Worm (Caenorhabditis elegans): ENCODE results near the gene ugt-41.
A peak's percentile ranks its signal among the peaks of the same experiment; 100 is the strongest.

The ugt-41 gene

ce11 chrV:7197036-7197435 lies 33.6 kb upstream of the ugt-41 start:
- TF ChIP-seq nhr-20 (tag; optimal IDR thresholded peaks at IDR 0.05) (no peak), dsc-1 (tag; optimal IDR thresholded peaks at IDR 0.05) (no peak), snu-23 (GFP tag; optimal IDR thresholded peaks at IDR 0.05) (no peak), zag-1 (tag; optimal IDR thresholded peaks at IDR 0.05) (no peak), ceh-63 (GFP tag; optimal IDR thresholded peaks at IDR 0.05) (no peak), C34B4.2 (tag; optimal IDR thresholded peaks at IDR 0.05) (no peak)

- TF ChIP-seq dpl-1 (GFP tag; optimal IDR thresholded peaks at IDR 0.05) (peak; percentile 92 to 93 (median 92)), egl-13 (tag; optimal IDR thresholded peaks at IDR 0.05) (peak; percentile 74), snu-23 (GFP tag; optimal IDR thresholded peaks at IDR 0.05) (peak; percentile 96), nhr-77 (tag; optimal IDR thresholded peaks at IDR 0.05) (peak; percentile 86), lsy-2 (tag; optimal IDR thresholded peaks at IDR 0.05) (peak; percentile 90 to 95), elt-3 (tag; optimal IDR thresholded peaks at IDR 0.05) (peak in 4 of 6 experiments; percentile 14 to 93 (median 68)), mep-1 (tag; optimal IDR thresholded peaks at IDR 0.05) (peak; percentile 95), ceh-88 (GFP tag; IDR thresholded peaks at IDR 0.05) (peak; percentile 74), fos-1 (tag; optimal IDR thresholded peaks at IDR 0.05) (peak; percentile 83), sox-4 (tag; optimal IDR thresholded peaks at IDR 0.05) (no peak), efl-1 (optimal IDR thresholded peaks at IDR 0.05) (peak; percentile 91), efl-1 (GFP tag; optimal IDR thresholded peaks at IDR 0.05 in 1 of 2) (peak; percentile 89 to 99), hlh-4 (tag; optimal IDR thresholded peaks at IDR 0.05) (no peak), grh-1 (GFP tag; IDR thresholded peaks at IDR 0.05) (peak; percentile 87), nhr-11 (tag; optimal IDR thresholded peaks at IDR 0.05) (peak; percentile 10), pqm-1 (tag; optimal IDR thresholded peaks at IDR 0.05) (no peak), aha-1 (tag; optimal IDR thresholded peaks at IDR 0.05) (no peak), elt-2 (tag; optimal IDR thresholded peaks at IDR 0.05) (peak; percentile 78), unc-98 (GFP tag; IDR thresholded peaks at IDR 0.05) (peak; percentile 66; the same call in 1 of the 2 replicates), pax-3 (tag; optimal IDR thresholded peaks at IDR 0.05) (peak; percentile 60), nhr-71 (tag; optimal IDR thresholded peaks at IDR 0.05) (peak; percentile 95), nhr-76 (tag; optimal IDR thresholded peaks at IDR 0.05) (no peak), ceh-8 (GFP tag; optimal IDR thresholded peaks at IDR 0.05) (peak; percentile 72), blmp-1 (tag; optimal IDR thresholded peaks at IDR 0.05) (peak; percentile 77), C16A3.4 (tag; optimal IDR thresholded peaks at IDR 0.05) (peak; percentile 95), lir-3 (tag; optimal IDR thresholded peaks at IDR 0.05; ENCODE audit: poor library complexity) (peak; percentile 29), unc-30 (tag; optimal IDR thresholded peaks at IDR 0.05) (no peak), F16B12.6 (tag; optimal IDR thresholded peaks at IDR 0.05) (peak; percentile 62), unc-130 (tag; optimal IDR thresholded peaks at IDR 0.05) (peak; percentile 94), nhr-20 (tag; optimal IDR thresholded peaks at IDR 0.05) (peak; percentile 94), tlp-1 (tag; optimal IDR thresholded peaks at IDR 0.05) (no peak), efl-3 (GFP tag; optimal IDR thresholded peaks at IDR 0.05) (no peak), fkh-4 (tag; optimal IDR thresholded peaks at IDR 0.05; ENCODE audit: borderline replicate concordance) (no peak), tbx-2 (tag; optimal IDR thresholded peaks at IDR 0.05) (peak; percentile 91), jun-1 (tag; optimal IDR thresholded peaks at IDR 0.05) (peak; percentile 89), nhr-12 (tag; optimal IDR thresholded peaks at IDR 0.05) (no peak), ceh-90 (tag; optimal IDR thresholded peaks at IDR 0.05) (no peak), ets-5 (GFP tag; IDR thresholded peaks at IDR 0.05) (no peak), sup-37 (GFP tag; optimal IDR thresholded peaks at IDR 0.05) (peak; percentile 30), unc-86 (tag; optimal IDR thresholded peaks at IDR 0.05) (peak; percentile 83), ces-1 (GFP tag; optimal IDR thresholded peaks at IDR 0.05) (no peak), mef-2 (tag; optimal IDR thresholded peaks at IDR 0.05) (peak; percentile 62), lin-14 (GFP tag; optimal IDR thresholded peaks at IDR 0.05) (peak; percentile 91), lin-39 (tag; optimal IDR thresholded peaks at IDR 0.05) (peak; percentile 43), Y116A8C.19 (tag; optimal IDR thresholded peaks at IDR 0.05; ENCODE audit: borderline replicate concordance) (no peak), aly-2 (tag; optimal IDR thresholded peaks at IDR 0.05) (peak; percentile 46), zag-1 (tag; optimal IDR thresholded peaks at IDR 0.05) (no peak), isw-1 (GFP tag; IDR thresholded peaks at IDR 0.05) (peak; percentile 88)
These were observed 33.1 kb upstream of the ugt-41 start, which contains the start of gene F09G2.2 for ce11 chrV:7196498-7196966. Gene F09G2.2, plus strand, starts transcription at chrV:7196916.
